Fruit fly (Drosophila melanogaster) Kc167 (cell line): Measurements from ENCODE around the gene Ced-12.

Experiments
- Myc ChIP-seq: fragments of >200 bp; optimal IDR thresholded peaks from 2 replicates; lab custom pipeline; 2017; ENCODE audit warnings: missing external identifiers
- Sin3A ChIP-seq: fragments of >200 bp; optimal IDR thresholded peaks from 2 replicates; lab custom pipeline; 2018; ENCODE audit warnings: missing external identifiers
- h ChIP-seq: fragments of >200 bp; optimal IDR thresholded peaks from 3 replicates; lab custom pipeline; 2018; ENCODE audit warnings: missing external identifiers
- insv ChIP-seq: fragments of >200 bp; optimal IDR thresholded peaks from 3 replicates; lab custom pipeline; 2018; ENCODE audit warnings: missing external identifiers

DNA sequence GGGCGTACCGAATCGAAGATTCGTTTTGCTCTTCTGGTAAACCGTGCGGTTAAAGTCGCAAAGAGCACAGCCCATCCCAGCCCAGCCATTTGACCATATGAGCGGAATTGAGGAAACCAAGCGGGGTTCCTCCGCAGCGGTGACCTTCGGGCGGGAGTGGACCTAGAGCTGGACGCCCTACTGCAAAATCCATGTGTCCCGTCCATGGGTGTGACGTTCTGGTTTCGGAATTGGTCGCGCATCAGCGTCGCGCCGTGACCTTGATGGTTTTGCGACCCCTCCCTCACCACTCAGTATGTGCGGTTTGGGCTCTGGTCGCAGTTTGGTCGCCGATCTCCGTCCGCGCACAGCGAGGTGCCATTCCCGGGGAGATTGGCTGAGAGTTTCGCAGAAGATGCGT lies 4.9 kb upstream of the Ced-12 start:
- TF ChIP-seq insv, result no peak
- no peak for TF ChIP-seq h (lab: Kevin White, UChicago)
- no peak for TF ChIP-seq Myc (lab: Kevin White, UChicago)
- no peak for TF ChIP-seq Sin3A (lab: Kevin White, UChicago)
